Fruit fly (Drosophila melanogaster): ENCODE measurements around the gene Taf4.

The Taf4 gene

DNA sequence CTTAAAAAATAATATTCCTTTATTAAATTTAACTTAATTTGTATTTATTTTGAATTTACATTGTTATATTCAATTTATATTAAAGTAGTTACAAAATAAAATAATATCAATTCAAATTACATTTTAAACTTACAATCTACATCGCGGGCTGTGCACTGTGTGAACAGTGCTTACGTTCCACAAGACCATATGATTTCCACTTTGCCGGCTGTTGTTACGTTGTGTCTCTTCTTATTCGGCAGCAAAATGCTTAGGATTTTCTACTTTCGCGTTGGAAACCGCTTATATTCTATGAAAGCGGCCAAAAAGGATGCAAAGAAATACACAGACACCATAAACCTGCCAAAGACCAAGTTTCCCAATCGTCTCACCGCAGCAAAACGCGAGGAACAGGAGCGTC lies 13.0 kb upstream of the Taf4 start, which contains the start of gene IleRS-m (continued):
- TF ChIP-seq pzg (GFP tag; optimal IDR thresholded peaks at IDR 0.05), result peak; percentile 39

DNA sequence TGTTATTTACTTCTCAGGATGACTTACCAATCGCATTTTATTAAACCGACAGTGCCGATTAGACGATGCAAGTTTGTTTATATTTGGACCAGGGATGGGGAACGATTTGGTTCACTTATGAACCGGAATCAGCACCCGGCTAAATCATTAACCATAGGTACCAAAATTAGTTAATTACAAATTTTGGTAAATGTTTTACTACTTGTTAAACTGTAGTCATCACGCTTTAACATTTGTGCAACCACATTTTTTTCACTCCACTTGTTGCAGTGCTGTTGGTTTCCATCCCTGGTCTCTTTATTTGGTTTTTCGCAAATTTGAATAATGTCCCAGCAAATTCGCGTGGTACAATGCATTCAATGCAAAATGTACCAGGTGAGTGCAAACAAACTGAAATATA lies 7.5 kb upstream of the Taf4 start, which contains the start of the genes IntS9 and CG43295:
TSS of gene IntS9 (minus strand) at position 100 of the 400 bp plus-strand sequence.
TSS of gene CG43295 (plus strand) at position 325 of the 400 bp plus-strand sequence.
- TF ChIP-seq tx (GFP tag; optimal IDR thresholded peaks at IDR 0.05) (peak; percentile 77), klu (GFP tag; IDR thresholded peaks at IDR 0.05) (no peak; the same call in 1 of the 2 replicates), lmd (GFP tag; IDR thresholded peaks at IDR 0.05) (peak; percentile 79), Aef1 (GFP tag; IDR thresholded peaks at IDR 0.05) (peak; percentile 82), Dp (GFP tag; optimal IDR thresholded peaks at IDR 0.05) (peak; percentile 44), CG17328 (GFP tag; IDR thresholded peaks at IDR 0.05) (peak; percentile 90), fu2 (GFP tag; optimal IDR thresholded peaks at IDR 0.05) (peak; percentile 80), CG8281 (tag; optimal IDR thresholded peaks at IDR 0.05) (no peak), CG11456 (GFP tag; IDR thresholded peaks at IDR 0.05) (peak; percentile 80), shn (GFP tag; optimal IDR thresholded peaks at IDR 0.05) (peak; percentile 88), CG2875 (GFP tag; optimal IDR thresholded peaks at IDR 0.05) (peak; percentile 73), tin (GFP tag; optimal IDR thresholded peaks at IDR 0.05) (peak; percentile 90), emc (GFP tag; optimal IDR thresholded peaks at IDR 0.05) (peak; percentile 53), CG7745 (tag; optimal IDR thresholded peaks at IDR 0.05) (no peak), CG11504 (tag; optimal IDR thresholded peaks at IDR 0.05) (no peak), lilli (GFP tag; optimal IDR thresholded peaks at IDR 0.05) (peak; percentile 93), zfh2 (GFP tag; optimal IDR thresholded peaks at IDR 0.05) (peak; percentile 91), CG2678 (tag; optimal IDR thresholded peaks at IDR 0.05) (no peak), HHEX (GFP tag; optimal IDR thresholded peaks at IDR 0.05) (peak; percentile 72), CG4854 (GFP tag; optimal IDR thresholded peaks at IDR 0.05) (peak; percentile 73), CG14965 (GFP tag; optimal IDR thresholded peaks at IDR 0.05; ENCODE audit: borderline replicate concordance) (no peak), MESR4 (GFP tag; optimal IDR thresholded peaks at IDR 0.05) (peak; percentile 24), NK7.1 (GFP tag; optimal IDR thresholded peaks at IDR 0.05) (peak; percentile 62), tio (GFP tag; optimal IDR thresholded peaks at IDR 0.05) (peak; percentile 77), CG1603 (tag; optimal IDR thresholded peaks at IDR 0.05) (peak; percentile 92), dmrt99B (tag; optimal IDR thresholded peaks at IDR 0.05) (no peak), CG12071 (GFP tag; optimal IDR thresholded peaks at IDR 0.05) (no peak), sisA (GFP tag; IDR thresholded peaks at IDR 0.05) (peak; percentile 86), CG4424 (GFP tag; optimal IDR thresholded peaks at IDR 0.05) (peak; percentile 87), dimm (GFP tag; IDR thresholded peaks at IDR 0.05) (0 out of 2 replicates have a peak, but pooled peaks have one; percentile 19), CG4730 (GFP tag; IDR thresholded peaks at IDR 0.05) (peak; percentile 79), danr (GFP tag; IDR thresholded peaks at IDR 0.05) (peak; percentile 44), PHDP (tag; optimal IDR thresholded peaks at IDR 0.05) (no peak), Six4 (GFP tag; optimal IDR thresholded peaks at IDR 0.05) (peak; percentile 82), zfh1 (GFP tag; IDR thresholded peaks at IDR 0.05) (peak; percentile 90), pho (GFP tag; optimal IDR thresholded peaks at IDR 0.05) (peak; percentile 80), twi (tag; optimal IDR thresholded peaks at IDR 0.05) (no peak), ara (GFP tag; IDR thresholded peaks at IDR 0.05) (peak; percentile 87), bowl (GFP tag; IDR thresholded peaks at IDR 0.05) (peak; percentile 36; the same call in 1 of the 2 replicates), pita (GFP tag; optimal IDR thresholded peaks at IDR 0.05) (no peak), hth (optimal IDR thresholded peaks at IDR 0.05) (no peak), Dfd (GFP tag; optimal IDR thresholded peaks at IDR 0.05) (no peak), cas (GFP tag; IDR thresholded peaks at IDR 0.05) (peak; percentile 74; the same call in 1 of the 2 replicates), slbo (GFP tag; IDR thresholded peaks at IDR 0.05) (peak; percentile 87), bsh (GFP tag; optimal IDR thresholded peaks at IDR 0.05) (peak in 1 of 2 experiments; percentile 88), crc (GFP tag; optimal IDR thresholded peaks at IDR 0.05) (peak; percentile 77), Optix (GFP tag; IDR thresholded peaks at IDR 0.05) (peak; percentile 82), Fer1 (GFP tag; optimal IDR thresholded peaks at IDR 0.05) (no peak), sd (tag; optimal IDR thresholded peaks at IDR 0.05) (no peak)

Measured in whole organism, embryonic.